Worm (Caenorhabditis elegans) whole organism, early embryonic: Measurements from ENCODE around the gene srlf-21.

ENCODE experiments used
- aly-1 ChIP-seq: sonication (generic microtip); optimal IDR thresholded peaks from 2 replicates; lab custom pipeline; 2016; ENCODE audit warnings: missing genetic modification characterization, missing compliant biosample characterization
- ama-1 ChIP-seq: fragments of 150-350 bp; optimal IDR thresholded peaks from 2 replicates; lab custom pipeline; 2014
- hnd-1 ChIP-seq: sonication (generic microtip); optimal IDR thresholded peaks from 2 replicates; lab custom pipeline; 2016; ENCODE audit warnings: missing genetic modification characterization, missing compliant biosample characterization
- tra-4 ChIP-seq: sonication (generic microtip); optimal IDR thresholded peaks from 2 replicates; lab custom pipeline; 2017; ENCODE audit warnings: missing genetic modification characterization, missing compliant biosample characterization

DNA sequence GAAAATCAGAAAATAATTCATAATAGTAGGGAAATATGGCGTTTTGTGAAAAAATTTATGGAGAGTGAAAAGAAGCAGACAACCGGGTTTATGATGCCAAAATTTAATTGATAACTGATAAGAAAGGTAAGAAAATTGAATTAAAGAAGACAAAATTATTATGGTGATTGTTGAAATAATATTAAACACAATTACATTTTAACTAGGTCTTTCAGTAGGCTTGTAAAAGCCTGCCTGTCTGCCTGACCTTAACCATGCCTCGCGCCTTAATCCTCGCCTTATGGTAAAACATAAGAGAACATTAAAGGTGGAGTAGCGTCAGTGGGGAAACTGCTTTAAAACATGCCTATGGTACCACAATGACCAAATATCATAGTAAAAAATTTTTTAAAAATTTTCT lies 11.8 kb downstream of the srlf-21 start, which contains the start of gene T02B11.8:
- TF ChIP-seq hnd-1 (tag; lab: Kevin White, UChicago) (no peak), tra-4 (no peak), aly-1 (no peak), ama-1 (lab: Kevin White, UChicago) (no peak)
